Worm (Caenorhabditis elegans) whole organism, mixed stage, embryonic: ENCODE data around the gene ssp-36.
A peak's percentile ranks its signal among the peaks of the same experiment; 100 is the strongest.

Experiments
- M03D4.4 ChIP-seq: sonication (generic microtip); optimal IDR thresholded peaks from 2 replicates; lab custom pipeline; 2017; ENCODE audit warnings: mild to moderate bottlenecking, missing genetic modification characterization, missing compliant biosample characterization
- bed-3 ChIP-seq: fragments of 200-800 bp; sonication (Bioruptor generic); optimal IDR thresholded peaks from 3 replicates; lab custom pipeline; 2018; ENCODE audit warnings: mild to moderate bottlenecking, missing genetic modification characterization, moderate library complexity, missing compliant biosample characterization
- blmp-1 ChIP-seq: fragments of 150-350 bp; optimal IDR thresholded peaks from 2 replicates; lab custom pipeline; 2014; ENCODE audit warnings: missing biosample characterization, missing genetic modification characterization
- ceh-39 ChIP-seq: fragments of 150-350 bp; optimal IDR thresholded peaks from 2 replicates; lab custom pipeline; 2014; ENCODE audit warnings: missing biosample characterization, missing genetic modification characterization
- ceh-43 ChIP-seq: fragments of 200-800 bp; sonication (Bioruptor generic); optimal IDR thresholded peaks from 2 replicates; lab custom pipeline; 2018; ENCODE audit warnings: mild to moderate bottlenecking, missing genetic modification characterization, moderate library complexity, missing compliant biosample characterization
- ceh-83 ChIP-seq: fragments of 200-800 bp; sonication (Bioruptor generic); optimal IDR thresholded peaks from 2 replicates; lab custom pipeline; 2018; ENCODE audit warnings: mild to moderate bottlenecking, missing genetic modification characterization, missing compliant biosample characterization
- ces-1 ChIP-seq: fragments of 150-350 bp; optimal IDR thresholded peaks from 2 replicates; lab custom pipeline; 2014; ENCODE audit warnings: missing biosample characterization, missing genetic modification reagents, missing genetic modification characterization
- cnd-1 ChIP-seq: fragments of 200-800 bp; sonication (Bioruptor generic); optimal IDR thresholded peaks from 2 replicates; lab custom pipeline; 2018; ENCODE audit warnings: mild to moderate bottlenecking, missing genetic modification characterization, missing compliant biosample characterization
- drap-1 ChIP-seq: fragments of 200-800 bp; sonication (Bioruptor generic); optimal IDR thresholded peaks from 3 replicates; lab custom pipeline; 2018; ENCODE audit warnings: mild to moderate bottlenecking, missing genetic modification characterization, missing compliant biosample characterization
- elt-1 ChIP-seq: sonication (generic microtip); optimal IDR thresholded peaks from 2 replicates; lab custom pipeline; 2017; ENCODE audit warnings: missing genetic modification characterization, mild to moderate bottlenecking, missing compliant biosample characterization, antibody characterized with exemption, moderate library complexity, borderline replicate concordance; ENCODE audit not compliant: insufficient read depth
- elt-3 ChIP-seq: fragments of 150-350 bp; optimal IDR thresholded peaks from 2 replicates; lab custom pipeline; 2014; ENCODE audit warnings: missing biosample characterization, missing genetic modification characterization
- flh-1 ChIP-seq: fragments of 200-800 bp; sonication (Bioruptor generic); optimal IDR thresholded peaks from 2 replicates; lab custom pipeline; 2018; ENCODE audit warnings: mild to moderate bottlenecking, missing genetic modification characterization, moderate library complexity, missing compliant biosample characterization
- ham-2 ChIP-seq: fragments of 200-800 bp; sonication (Bioruptor generic); optimal IDR thresholded peaks from 2 replicates; lab custom pipeline; 2018; ENCODE audit warnings: mild to moderate bottlenecking, missing genetic modification characterization, missing compliant biosample characterization
- hlh-1 ChIP-seq: fragments of 150-350 bp; optimal IDR thresholded peaks from 2 replicates; lab custom pipeline; 2014; ENCODE audit warnings: missing biosample characterization, missing genetic modification reagents, missing genetic modification characterization
- lin-13 ChIP-seq: fragments of 150-350 bp; optimal IDR thresholded peaks from 2 replicates; lab custom pipeline; 2014; ENCODE audit warnings: missing biosample characterization, missing genetic modification characterization
- lin-32 ChIP-seq: fragments of 200-800 bp; sonication (Bioruptor generic); optimal IDR thresholded peaks from 2 replicates; lab custom pipeline; 2018; ENCODE audit warnings: mild to moderate bottlenecking, missing genetic modification characterization, missing compliant biosample characterization
- lsy-2 ChIP-seq: fragments of 150-350 bp; optimal IDR thresholded peaks from 2 replicates; lab custom pipeline; 2014; ENCODE audit warnings: missing biosample characterization, missing genetic modification characterization
- mab-5 ChIP-seq: fragments of 150-350 bp; optimal IDR thresholded peaks from 2 replicates; lab custom pipeline; 2014; ENCODE audit warnings: missing biosample characterization, missing genetic modification characterization
- mep-1 ChIP-seq: fragments of 150-350 bp; optimal IDR thresholded peaks from 2 replicates; lab custom pipeline; 2017; ENCODE audit warnings: missing biosample characterization, missing genetic modification reagents, missing genetic modification characterization, inconsistent platforms
- mls-2 ChIP-seq: sonication (generic microtip); optimal IDR thresholded peaks from 2 replicates; lab custom pipeline; 2016; ENCODE audit warnings: mild to moderate bottlenecking, missing genetic modification characterization, moderate library complexity, missing compliant biosample characterization
- nhr-12 ChIP-seq: fragments of 150-350 bp; optimal IDR thresholded peaks from 2 replicates; lab custom pipeline; 2014; ENCODE audit warnings: missing biosample characterization, missing genetic modification characterization
- nhr-2 ChIP-seq: fragments of 150-350 bp; optimal IDR thresholded peaks from 2 replicates; lab custom pipeline; 2014; ENCODE audit warnings: missing biosample characterization, missing genetic modification characterization
- nhr-237 ChIP-seq: fragments of 150-350 bp; optimal IDR thresholded peaks from 2 replicates; lab custom pipeline; 2014; ENCODE audit warnings: missing biosample characterization, missing genetic modification characterization
- nhr-28 ChIP-seq: fragments of 150-350 bp; optimal IDR thresholded peaks from 2 replicates; lab custom pipeline; 2014; ENCODE audit warnings: missing biosample characterization, missing genetic modification characterization
- nhr-76 ChIP-seq: sonication (generic microtip); optimal IDR thresholded peaks from 2 replicates; lab custom pipeline; 2017; ENCODE audit warnings: missing biosample characterization, missing genetic modification characterization
- pha-4 ChIP-seq: fragments of 150-350 bp; optimal IDR thresholded peaks from 2 replicates; lab custom pipeline; 2018; ENCODE audit warnings: missing biosample characterization, missing genetic modification reagents, missing genetic modification characterization
- snpc-4 ChIP-seq: fragments of 150-350 bp; optimal IDR thresholded peaks from 2 replicates; lab custom pipeline; 2014; ENCODE audit warnings: missing biosample characterization, missing genetic modification characterization
- sptf-1 ChIP-seq: sonication (generic microtip); optimal IDR thresholded peaks from 2 replicates; lab custom pipeline; 2017; ENCODE audit warnings: mild to moderate bottlenecking, missing genetic modification characterization, moderate library complexity, missing compliant biosample characterization
- tbx-8 ChIP-seq: fragments of 200-800 bp; sonication (Bioruptor generic); optimal IDR thresholded peaks from 2 replicates; lab custom pipeline; 2018; ENCODE audit warnings: mild to moderate bottlenecking, missing genetic modification characterization, moderate library complexity, missing compliant biosample characterization
- unc-120 ChIP-seq: sonication (generic microtip); optimal IDR thresholded peaks from 2 replicates; lab custom pipeline; 2017; ENCODE audit warnings: missing genetic modification characterization, missing compliant biosample characterization; ENCODE audit not compliant: poor library complexity, severe bottlenecking
- unc-39 ChIP-seq: fragments of 150-350 bp; optimal IDR thresholded peaks from 2 replicates; lab custom pipeline; 2014; ENCODE audit warnings: missing biosample characterization, missing genetic modification characterization
- unc-62 ChIP-seq: fragments of 150-350 bp; optimal IDR thresholded peaks from 2 replicates; lab custom pipeline; 2014; ENCODE audit warnings: missing biosample characterization, missing genetic modification reagents, missing genetic modification characterization
- zip-8 ChIP-seq: fragments of 150-350 bp; optimal IDR thresholded peaks from 2 replicates; lab custom pipeline; 2014; ENCODE audit warnings: missing biosample characterization, missing genetic modification characterization
- ztf-11 ChIP-seq: fragments of 150-350 bp; optimal IDR thresholded peaks from 2 replicates; lab custom pipeline; 2014; ENCODE audit warnings: missing biosample characterization, missing genetic modification characterization

ssp-36 gene

ce11 chrIV:9789496-9789895, 23.3 kb upstream of the ssp-36 start, which contains the start of gene T13F2.4:
TSS of gene T13F2.4 (plus strand) at chrIV:9789796.
- no peak for TF ChIP-seq mab-5

- TF ChIP-seq snpc-4 (tag; lab: Kevin White, UChicago) (no peak), lin-32 (GFP tag; lab: Kevin White, UChicago) (no peak), elt-3 (tag; lab: Kevin White, UChicago) (no peak)
Observed at ce11 chrIV:9784689-9785088, 18.5 kb upstream of the ssp-36 start, which contains the start of gene sre-4. TSS of gene sre-4 (minus strand) at chrIV:9784789.

ce11 chrIV:9778016-9778415, 11.9 kb upstream of the ssp-36 start, which contains the start of gene T13F2.6:
TSS of gene T13F2.6 (plus strand) at chrIV:9778321.
- TF ChIP-seq snpc-4 (tag; lab: Kevin White, UChicago) (no peak), cnd-1 (tag; lab: Kevin White, UChicago) (no peak), nhr-2 (no peak), ces-1 (no peak), mab-5 (no peak), lin-13 (tag; lab: Kevin White, UChicago) (no peak), lsy-2 (tag; lab: Kevin White, UChicago) (no peak), M03D4.4 (tag; lab: Kevin White, UChicago) (no peak), ceh-43 (GFP tag; lab: Kevin White, UChicago) (no peak), bed-3 (no peak), unc-39 (tag; lab: Kevin White, UChicago) (no peak), flh-1 (no peak), lin-32 (GFP tag; lab: Kevin White, UChicago) (no peak), tbx-8 (GFP tag; lab: Kevin White, UChicago) (no peak), nhr-12 (tag; lab: Kevin White, UChicago) (no peak), unc-120 (no peak), zip-8 (no peak)

- peak; percentile 47 for TF ChIP-seq ces-1
- peak; percentile 26 for TF ChIP-seq nhr-237 (tag; lab: Kevin White, UChicago)
- no peak for TF ChIP-seq ham-2 (GFP tag; lab: Kevin White, UChicago)
- no peak for TF ChIP-seq nhr-12 (tag; lab: Kevin White, UChicago)
- TF ChIP-seq mep-1 (tag; lab: Kevin White, UChicago), result peak; percentile 32
- TF ChIP-seq lin-13 (tag; lab: Kevin White, UChicago), result no peak
- no peak for TF ChIP-seq elt-3 (tag; lab: Kevin White, UChicago)
- TF ChIP-seq tbx-8 (GFP tag; lab: Kevin White, UChicago), result no peak
- no peak for TF ChIP-seq pha-4 (tag; lab: Kevin White, UChicago)
- no peak for TF ChIP-seq elt-1 (tag; lab: Kevin White, UChicago)
- TF ChIP-seq hlh-1 (tag; lab: Kevin White, UChicago), result no peak
- TF ChIP-seq unc-120, result no peak
- no peak for TF ChIP-seq unc-39 (tag; lab: Kevin White, UChicago)
- TF ChIP-seq, all 35 proteins: peak for 3
Observed at ce11 chrIV:9777535-9777934, 11.4 kb upstream of the ssp-36 start, which contains the start of gene sna-2. TSS of gene sna-2 (minus strand) at chrIV:9777634.

ce11 chrIV:9773441-9773840, 7.3 kb upstream of the ssp-36 start:
- TF ChIP-seq cnd-1 (tag; lab: Kevin White, UChicago) (peak; percentile 50), drap-1 (GFP tag; lab: Kevin White, UChicago) (no peak), mab-5 (no peak), ceh-39 (tag; lab: Kevin White, UChicago) (peak; percentile 13), ceh-43 (GFP tag; lab: Kevin White, UChicago) (peak; percentile 2), nhr-2 (peak; percentile 42), lsy-2 (tag; lab: Kevin White, UChicago) (peak; percentile 78)

ce11 chrIV:9772096-9772720, 6.1 kb upstream of the ssp-36 start, which contains the start of gene cav-1:
TSS of gene cav-1 (plus strand) at chrIV:9772510.
- TF ChIP-seq ztf-11 (tag; lab: Kevin White, UChicago), result peak; percentile 65
- no peak for TF ChIP-seq zip-8
- peak; percentile 30 for TF ChIP-seq drap-1 (GFP tag; lab: Kevin White, UChicago)
- no peak for TF ChIP-seq unc-120
- peak; percentile 57 for TF ChIP-seq lin-32 (GFP tag; lab: Kevin White, UChicago)
- no peak for TF ChIP-seq unc-39 (tag; lab: Kevin White, UChicago)
- TF ChIP-seq nhr-76 (tag; lab: Kevin White, UChicago), result no peak
- no peak for TF ChIP-seq pha-4 (tag; lab: Kevin White, UChicago)
- TF ChIP-seq mls-2, result peak; percentile 63
- TF ChIP-seq mep-1 (tag; lab: Kevin White, UChicago), result no peak
- TF ChIP-seq snpc-4 (tag; lab: Kevin White, UChicago), result no peak
- no peak for TF ChIP-seq mab-5
- no peak for TF ChIP-seq nhr-12 (tag; lab: Kevin White, UChicago)
- no peak for TF ChIP-seq elt-1 (tag; lab: Kevin White, UChicago)
- TF ChIP-seq sptf-1 (tag; lab: Kevin White, UChicago), result no peak
- TF ChIP-seq nhr-28 (tag; lab: Kevin White, UChicago), result no peak
- TF ChIP-seq flh-1, result no peak
- TF ChIP-seq cnd-1 (tag; lab: Kevin White, UChicago), result peak; percentile 82
- TF ChIP-seq blmp-1 (tag; lab: Kevin White, UChicago), result no peak
- no peak for TF ChIP-seq M03D4.4 (tag; lab: Kevin White, UChicago)
- peak; percentile 72 for TF ChIP-seq hlh-1 (tag; lab: Kevin White, UChicago)
- TF ChIP-seq lsy-2 (tag; lab: Kevin White, UChicago), result peak; percentile 14
- peak; percentile 52 for TF ChIP-seq unc-62
- TF ChIP-seq ceh-83 (GFP tag; lab: Kevin White, UChicago), result peak; percentile 22
- TF ChIP-seq ceh-43 (GFP tag; lab: Kevin White, UChicago), result no peak
- TF ChIP-seq bed-3, result no peak
- no peak for TF ChIP-seq tbx-8 (GFP tag; lab: Kevin White, UChicago)
- no peak for TF ChIP-seq nhr-237 (tag; lab: Kevin White, UChicago)
